Worm (Caenorhabditis elegans) whole organism, L4 larva: Measurements from ENCODE around the gene srv-19.
A peak's percentile ranks its signal among the peaks of the same experiment; 100 is the strongest.

Experiments used
- F10B5.3 ChIP-seq: sonication (generic microtip); optimal IDR thresholded peaks from 2 replicates; lab custom pipeline; 2016; ENCODE audit warnings: mild to moderate bottlenecking, missing genetic modification characterization, missing compliant biosample characterization
- F49E8.2 ChIP-seq: sonication (generic microtip); optimal IDR thresholded peaks from 2 replicates; lab custom pipeline; 2016; ENCODE audit warnings: missing compliant biosample characterization, mild to moderate bottlenecking, missing genetic modification characterization, borderline replicate concordance
- Y48G9A.11 ChIP-seq: fragments of 200-800 bp; sonication (Bioruptor generic); IDR thresholded peaks from 2 replicates; pipeline ENCODE4 v1.3.6; 2022; ENCODE audit warnings: missing genetic modification reagents, missing genetic modification characterization, missing compliant biosample characterization
- aly-2 ChIP-seq: sonication (generic microtip); optimal IDR thresholded peaks from 2 replicates; lab custom pipeline; 2018; ENCODE audit warnings: missing biosample characterization, missing genetic modification characterization
- ceh-28 ChIP-seq: fragments of 150-350 bp; optimal IDR thresholded peaks from 2 replicates; lab custom pipeline; 2014; ENCODE audit warnings: missing biosample characterization, missing genetic modification reagents, missing genetic modification characterization
- ceh-44 ChIP-seq: fragments of 200-800 bp; sonication (Bioruptor generic); IDR thresholded peaks from 2 replicates; pipeline ENCODE4 v1.3.6; 2022; ENCODE audit warnings: missing genetic modification reagents, missing genetic modification characterization, missing compliant biosample characterization
- cey-2 ChIP-seq: sonication (generic microtip); optimal IDR thresholded peaks from 3 replicates; lab custom pipeline; 2017; ENCODE audit warnings: missing genetic modification characterization, mild to moderate bottlenecking, missing compliant biosample characterization, antibody characterized with exemption, borderline replicate concordance; ENCODE audit not compliant: insufficient read depth
- daf-16 ChIP-seq, 3 experiments: sonication (generic microtip); optimal IDR thresholded peaks; 2 replicates each; lab custom pipeline; 2016 to 2017; ENCODE audit warnings: missing genetic modification characterization in 3 of 3, missing genetic modification reagents in 3 of 3, mild to moderate bottlenecking in 2 of 3, missing compliant biosample characterization in 2 of 3, missing biosample characterization in 1 of 3, moderate library complexity in 1 of 3
- dmd-6 ChIP-seq: fragments of 200-800 bp; sonication (Bioruptor generic); IDR thresholded peaks from 2 replicates; pipeline ENCODE4 v1.3.6; 2022; ENCODE audit warnings: missing genetic modification reagents, missing genetic modification characterization, missing compliant biosample characterization
- fos-1 ChIP-seq: fragments of 150-350 bp; optimal IDR thresholded peaks from 2 replicates; lab custom pipeline; 2014; ENCODE audit warnings: missing biosample characterization, missing genetic modification characterization
- hlh-30 ChIP-seq: sonication (generic microtip); optimal IDR thresholded peaks from 2 replicates; lab custom pipeline; 2017; ENCODE audit warnings: antibody characterized with exemption, mild to moderate bottlenecking, missing genetic modification characterization, missing compliant biosample characterization; ENCODE audit not compliant: insufficient read depth
- lir-3 ChIP-seq: sonication (generic microtip); optimal IDR thresholded peaks from 2 replicates; lab custom pipeline; 2016; ENCODE audit warnings: mild to moderate bottlenecking, missing genetic modification characterization, missing compliant biosample characterization
- lsy-2 ChIP-seq, 2 experiments: fragments of 150-350 bp in 1 of 2; sonication (generic microtip) in 1 of 2; optimal IDR thresholded peaks; 2 replicates each; lab custom pipeline; 2014 to 2017; ENCODE audit warnings: missing biosample characterization in 2 of 2, missing genetic modification characterization in 2 of 2
- mes-2 ChIP-seq: sonication (generic microtip); optimal IDR thresholded peaks from 2 replicates; lab custom pipeline; 2016; ENCODE audit warnings: missing genotype, mild to moderate bottlenecking, missing genetic modification characterization, missing compliant biosample characterization; ENCODE audit not compliant: poor library complexity, severe bottlenecking
- mxl-3 ChIP-seq: fragments of 200-800 bp; sonication (Bioruptor generic); optimal IDR thresholded peaks from 2 replicates; lab custom pipeline; 2018; ENCODE audit warnings: mild to moderate bottlenecking, missing genetic modification characterization, missing compliant biosample characterization
- nhr-28 ChIP-seq: fragments of 150-350 bp; optimal IDR thresholded peaks from 2 replicates; lab custom pipeline; 2014; ENCODE audit warnings: missing biosample characterization, missing genetic modification characterization
- nhr-42 ChIP-seq: fragments of 200-800 bp; sonication (Bioruptor generic); IDR thresholded peaks from 2 replicates; pipeline ENCODE4 v1.3.6; 2022; ENCODE audit warnings: missing genetic modification characterization, missing compliant biosample characterization
- pha-4 ChIP-seq, 2 experiments: fragments of 150-350 bp in 1 of 2; fragments of 200-800 bp in 1 of 2; sonication (Bioruptor generic) in 1 of 2; IDR thresholded peaks in 1 of 2; optimal IDR thresholded peaks in 1 of 2; 2 replicates each; pipeline versions ENCODE4 v1.3.6 to Lab custom; 2014 to 2022; ENCODE audit warnings: missing genetic modification characterization in 2 of 2, missing genetic modification reagents in 2 of 2, missing biosample characterization in 1 of 2, missing compliant biosample characterization in 1 of 2
- pqm-1 ChIP-seq: sonication (generic microtip); optimal IDR thresholded peaks from 2 replicates; lab custom pipeline; 2017; ENCODE audit warnings: missing biosample characterization, missing genetic modification characterization
- saeg-2 ChIP-seq: fragments of 200-800 bp; sonication (Bioruptor generic); IDR thresholded peaks from 2 replicates; pipeline ENCODE4 v1.3.6; 2022; ENCODE audit warnings: missing genetic modification reagents, missing genetic modification characterization, missing compliant biosample characterization
- snpc-1.2 ChIP-seq: fragments of 200-800 bp; sonication (Bioruptor generic); IDR thresholded peaks from 2 replicates; pipeline ENCODE4 v1.3.6; 2022; ENCODE audit warnings: missing genetic modification reagents, missing genetic modification characterization, missing compliant biosample characterization
- unc-62 ChIP-seq, 3 experiments: fragments of 150-350 bp in 1 of 3; sonication (generic microtip); optimal IDR thresholded peaks in 2 of 3; peaks in 1 of 3; 1 replicate in 1 of 3; 2 replicates in 2 of 3; lab custom pipeline; 2014 to 2017; ENCODE audit warnings: missing biosample characterization in 3 of 3, missing genetic modification characterization in 3 of 3, missing genetic modification reagents in 3 of 3, missing genotype in 1 of 3
- zfp-2 ChIP-seq: sonication (generic microtip); optimal IDR thresholded peaks from 2 replicates; lab custom pipeline; 2016; ENCODE audit warnings: mild to moderate bottlenecking, missing genetic modification characterization, missing compliant biosample characterization
- zip-2 ChIP-seq: fragments of 150-350 bp; optimal IDR thresholded peaks from 2 replicates; lab custom pipeline; 2014; ENCODE audit warnings: missing biosample characterization, missing genetic modification characterization

The srv-19 gene

ce11 chrIV:5839178-5839577 lies 34.5 kb downstream of the srv-19 start, which contains the start of gene C06E7.2 (continued):
- TF ChIP-seq cey-2 (tag; lab: Kevin White, UChicago) (no peak), ceh-28 (no peak)

ce11 chrIV:5834182-5834581 lies 39.5 kb downstream of the srv-19 start:
- TF ChIP-seq unc-62 (GFP tag; optimal IDR thresholded peaks at IDR 0.05 in 1 of 2; lab: Kevin White, UChicago) (peak in 1 of 2 experiments; percentile 99), unc-62 (tag; optimal IDR thresholded peaks at IDR 0.05; lab: Kevin White, UChicago) (no peak), nhr-42 (GFP tag; lab: Robert Waterston, UW) (no peak)

ce11 chrIV:5832801-5833200 lies 40.9 kb downstream of the srv-19 start:
- TF ChIP-seq Y48G9A.11 (GFP tag; lab: Robert Waterston, UW) (no peak), snpc-1.2 (GFP tag; lab: Robert Waterston, UW) (peak; percentile 84), aly-2 (tag; lab: Kevin White, UChicago) (no peak), F49E8.2 (tag; lab: Kevin White, UChicago) (peak; percentile 30), mes-2 (tag; lab: Kevin White, UChicago) (no peak), lir-3 (no peak)

ce11 chrIV:5824493-5824892 lies 49.2 kb downstream of the srv-19 start, which contains the start of gene egal-1:
TSS of gene egal-1 (plus strand) at chrIV:5824793.
- TF ChIP-seq zip-2 (tag; lab: Kevin White, UChicago) (no peak), F10B5.3 (tag; lab: Kevin White, UChicago) (no peak), ceh-44 (GFP tag; lab: Robert Waterston, UW) (no peak)

DNA sequence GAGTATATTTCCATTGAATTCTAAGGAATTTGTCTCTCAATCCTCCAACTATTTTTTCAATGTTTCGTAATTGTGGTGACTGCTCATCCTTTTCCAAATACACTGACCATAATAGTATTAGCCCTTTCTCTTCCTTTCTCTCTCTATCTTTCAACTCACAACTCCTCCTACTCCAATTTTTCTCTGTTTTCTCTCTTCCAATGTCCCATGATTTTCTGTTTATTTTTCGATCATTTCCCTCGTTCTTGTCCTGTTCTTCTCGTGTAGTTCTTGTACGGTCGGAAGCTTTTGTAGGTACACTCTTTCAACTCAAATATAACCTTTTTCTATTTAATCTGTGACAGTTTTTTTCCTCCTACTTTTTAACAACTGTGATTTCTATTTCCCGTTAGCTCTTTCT lies 51.7 kb downstream of the srv-19 start:
- TF ChIP-seq saeg-2 (GFP tag; lab: Robert Waterston, UW) (no peak), lsy-2 (tag; optimal IDR thresholded peaks at IDR 0.05; lab: Kevin White, UChicago) (no peak), nhr-28 (tag; lab: Kevin White, UChicago) (peak; percentile 70), pha-4 (GFP tag; IDR thresholded peaks at IDR 0.05; lab: Robert Waterston, UW) (no peak), pha-4 (tag; optimal IDR thresholded peaks at IDR 0.05; lab: Kevin White, UChicago) (peak; percentile 95), mxl-3 (GFP tag; lab: Kevin White, UChicago) (no peak), zfp-2 (tag; lab: Kevin White, UChicago) (no peak), pqm-1 (tag; lab: Kevin White, UChicago) (peak; percentile 18), hlh-30 (tag; lab: Kevin White, UChicago) (peak; percentile 70), daf-16 (GFP tag; optimal IDR thresholded peaks at IDR 0.05; lab: Kevin White, UChicago) (no peak), daf-16 (tag; optimal IDR thresholded peaks at IDR 0.05; lab: Kevin White, UChicago) (peak; percentile 5), dmd-6 (GFP tag; lab: Robert Waterston, UW) (no peak), fos-1 (tag; lab: Kevin White, UChicago) (no peak)
